Worm (Caenorhabditis elegans) whole organism, L2 larva: ENCODE measurements around the gene H09F14.1.

ENCODE experiments used
- alr-1 ChIP-seq: fragments of 150-350 bp; optimal IDR thresholded peaks from 2 replicates; lab custom pipeline; 2014; ENCODE audit warnings: missing biosample characterization, missing genetic modification characterization
- ceh-82 ChIP-seq: fragments of 150-350 bp; optimal IDR thresholded peaks from 2 replicates; lab custom pipeline; 2014; ENCODE audit warnings: missing biosample characterization, missing genetic modification characterization
- egl-27 ChIP-seq: sonication (generic microtip); optimal IDR thresholded peaks from 3 replicates; lab custom pipeline; 2017; ENCODE audit warnings: missing biosample characterization, missing genetic modification reagents, missing genetic modification characterization
- elt-3 ChIP-seq: sonication (generic microtip); optimal IDR thresholded peaks from 2 replicates; lab custom pipeline; 2017; ENCODE audit warnings: missing biosample characterization, missing genetic modification characterization
- fos-1 ChIP-seq: fragments of 150-350 bp; optimal IDR thresholded peaks from 2 replicates; lab custom pipeline; 2014; ENCODE audit warnings: missing biosample characterization, missing genetic modification characterization
- lin-39 ChIP-seq: fragments of 150-350 bp; optimal IDR thresholded peaks from 2 replicates; lab custom pipeline; 2014; ENCODE audit warnings: missing biosample characterization, missing genetic modification reagents, missing genetic modification characterization
- mdl-1 ChIP-seq, 2 experiments: fragments of 150-350 bp in 1 of 2; sonication (generic microtip) in 1 of 2; optimal IDR thresholded peaks; 2 replicates each; lab custom pipeline; 2017; ENCODE audit warnings: missing biosample characterization in 2 of 2, missing genetic modification characterization in 2 of 2
- nhr-23 ChIP-seq: fragments of 150-350 bp; optimal IDR thresholded peaks from 2 replicates; lab custom pipeline; 2014; ENCODE audit warnings: missing biosample characterization, missing genetic modification reagents, missing genetic modification characterization
- nhr-77 ChIP-seq: fragments of 150-350 bp; optimal IDR thresholded peaks from 2 replicates; lab custom pipeline; 2014; ENCODE audit warnings: missing biosample characterization, missing genetic modification characterization
- zag-1 ChIP-seq: fragments of 150-350 bp; optimal IDR thresholded peaks from 2 replicates; lab custom pipeline; 2014; ENCODE audit warnings: missing biosample characterization, missing genetic modification characterization
- ztf-1 ChIP-seq: fragments of 200-800 bp; sonication (Bioruptor generic); conservative IDR thresholded peaks from 2 replicates; pipeline ENCODE4 v1.3.6; 2022; ENCODE audit warnings: missing genetic modification characterization, missing compliant biosample characterization
- ztf-11 ChIP-seq: sonication (generic microtip); optimal IDR thresholded peaks from 2 replicates; lab custom pipeline; 2017; ENCODE audit warnings: missing biosample characterization, missing genetic modification characterization
- ztf-4 ChIP-seq: fragments of 150-350 bp; optimal IDR thresholded peaks from 2 replicates; lab custom pipeline; 2014; ENCODE audit warnings: missing biosample characterization, missing genetic modification characterization

DNA sequence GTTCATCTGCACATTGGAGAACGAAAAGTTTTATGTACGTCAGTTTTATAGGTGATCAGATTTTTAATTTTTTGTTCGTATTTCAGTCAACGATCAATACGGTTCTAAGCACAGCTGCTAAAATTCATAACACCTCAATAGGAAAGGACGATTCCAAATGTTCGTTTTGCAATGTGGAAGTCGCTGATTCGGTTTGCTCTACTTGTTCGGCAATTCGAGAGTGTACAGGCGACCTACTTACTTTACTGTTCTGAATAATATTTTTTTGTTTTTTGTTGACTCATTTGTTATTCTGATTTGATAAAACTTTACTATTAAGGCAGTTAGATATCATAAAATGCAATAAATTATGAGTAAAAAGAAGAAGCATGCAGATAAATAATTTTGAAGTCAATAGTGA is 43.9 kb upstream of the H09F14.1 start:
- no peak for TF ChIP-seq nhr-77 (tag; lab: Kevin White, UChicago)
- TF ChIP-seq lin-39 (tag; lab: Kevin White, UChicago): no peak
- TF ChIP-seq ztf-4 (tag; lab: Kevin White, UChicago): no peak
- no peak for TF ChIP-seq fos-1 (tag; lab: Kevin White, UChicago)
- no peak for TF ChIP-seq zag-1 (tag; lab: Kevin White, UChicago)
- TF ChIP-seq elt-3 (tag; lab: Kevin White, UChicago): no peak
- TF ChIP-seq egl-27 (tag; lab: Kevin White, UChicago): no peak
- TF ChIP-seq mdl-1 (tag; optimal IDR thresholded peaks at IDR 0.05; lab: Kevin White, UChicago): no peak
- no peak for TF ChIP-seq ceh-82 (tag; lab: Kevin White, UChicago)
- TF ChIP-seq nhr-23 (tag; lab: Kevin White, UChicago): no peak
- no peak for TF ChIP-seq ztf-11 (tag; lab: Kevin White, UChicago)
- TF ChIP-seq ztf-1 (GFP tag; lab: Robert Waterston, UW): no peak
- TF ChIP-seq alr-1 (tag; lab: Kevin White, UChicago): no peak
